Fruit fly (Drosophila melanogaster) whole organism, embryonic: ENCODE results near the gene CG6051.
A peak's percentile ranks its signal among the peaks of the same experiment; 100 is the strongest.

ENCODE experiments used
- Antp ChIP-seq: fragments of 200-800 bp; sonication (Bioruptor generic); optimal IDR thresholded peaks from 3 replicates; lab custom pipeline; 2016; ENCODE audit warnings: missing biosample characterization, missing genetic modification characterization
- CG10462 ChIP-seq: fragments of 200-800 bp; sonication (Bioruptor generic); optimal IDR thresholded peaks from 2 replicates; lab custom pipeline; 2016; ENCODE audit warnings: missing biosample characterization, missing genetic modification characterization
- CG11085 ChIP-seq: fragments of 200-800 bp; sonication (Bioruptor generic); IDR thresholded peaks from 2 replicates; pipeline ENCODE4 v1.3.6; 2022; ENCODE audit warnings: missing biosample characterization, missing genetic modification characterization
- CG11504 ChIP-seq: fragments of 200-800 bp; sonication (Bioruptor generic); optimal IDR thresholded peaks from 3 replicates; lab custom pipeline; 2019; ENCODE audit warnings: missing biosample characterization, mild to moderate bottlenecking, missing genetic modification characterization, moderate library complexity
- CG12769 ChIP-seq: fragments of 200-800 bp; sonication (Bioruptor generic); optimal IDR thresholded peaks from 2 replicates; lab custom pipeline; 2019; ENCODE audit warnings: missing biosample characterization, mild to moderate bottlenecking, missing genetic modification characterization, moderate library complexity
- CG12942 ChIP-seq: fragments of 200-800 bp; sonication (Bioruptor generic); optimal IDR thresholded peaks from 3 replicates; lab custom pipeline; 2016; ENCODE audit warnings: missing biosample characterization, missing genetic modification characterization
- CG13287 ChIP-seq: fragments of 200-800 bp; sonication (Bioruptor generic); IDR thresholded peaks from 2 replicates; pipeline ENCODE4 v1.3.6; 2022; ENCODE audit warnings: missing biosample characterization, missing genetic modification characterization; ENCODE audit not compliant: partially characterized antibody
- CG13775 ChIP-seq: fragments of 200-800 bp; sonication (Bioruptor generic); optimal IDR thresholded peaks from 3 replicates; lab custom pipeline; 2017; ENCODE audit warnings: missing biosample characterization, mild to moderate bottlenecking, missing genetic modification characterization
- CG1602 ChIP-seq: fragments of 200-800 bp; sonication (Bioruptor generic); optimal IDR thresholded peaks from 3 replicates; lab custom pipeline; 2016; ENCODE audit warnings: missing biosample characterization, missing genetic modification characterization
- CG16863 ChIP-seq: fragments of 200-800 bp; sonication (Bioruptor generic); optimal IDR thresholded peaks from 3 replicates; lab custom pipeline; 2016; ENCODE audit warnings: missing biosample characterization, missing genetic modification characterization
- CG17612 ChIP-seq: fragments of 200-800 bp; sonication (Bioruptor generic); IDR thresholded peaks from 2 replicates; pipeline ENCODE4 v1.3.6; 2022; ENCODE audit warnings: missing biosample characterization, missing genetic modification characterization
- CG3847 ChIP-seq: fragments of 200-800 bp; sonication (Bioruptor generic); IDR thresholded peaks from 2 replicates; pipeline ENCODE4 v1.3.6; 2022; ENCODE audit warnings: missing biosample characterization, missing genetic modification characterization
- CG4617 ChIP-seq: fragments of 200-800 bp; sonication (Bioruptor generic); optimal IDR thresholded peaks from 3 replicates; lab custom pipeline; 2016; ENCODE audit warnings: missing biosample characterization, missing genetic modification characterization, borderline replicate concordance
- CG6654 ChIP-seq: fragments of 200-800 bp; sonication (Bioruptor generic); optimal IDR thresholded peaks from 2 replicates; lab custom pipeline; 2017; ENCODE audit warnings: missing biosample characterization, mild to moderate bottlenecking, missing genetic modification characterization
- CG6765 ChIP-seq: fragments of 200-800 bp; sonication (Bioruptor generic); optimal IDR thresholded peaks from 3 replicates; lab custom pipeline; 2017; ENCODE audit warnings: missing biosample characterization, mild to moderate bottlenecking, missing genetic modification characterization
- CG7928 ChIP-seq: fragments of 200-800 bp; sonication (Bioruptor generic); optimal IDR thresholded peaks from 2 replicates; lab custom pipeline; 2017; ENCODE audit warnings: missing biosample characterization, mild to moderate bottlenecking, missing genetic modification characterization
- CG9437 ChIP-seq: fragments of 200-800 bp; sonication (Bioruptor generic); optimal IDR thresholded peaks from 2 replicates; lab custom pipeline; 2018; ENCODE audit warnings: missing biosample characterization, mild to moderate bottlenecking, missing genetic modification characterization
- CG9727 ChIP-seq: fragments of 200-800 bp; sonication (Bioruptor generic); optimal IDR thresholded peaks from 3 replicates; lab custom pipeline; 2017; ENCODE audit warnings: missing biosample characterization, mild to moderate bottlenecking, missing genetic modification characterization
- CG9932 ChIP-seq: fragments of 200-800 bp; sonication (Bioruptor generic); IDR thresholded peaks from 2 replicates; pipeline ENCODE4 v1.3.6; 2022; ENCODE audit warnings: missing biosample characterization, missing genetic modification characterization
- CkIIα-i1 ChIP-seq: fragments of 200-800 bp; sonication (Bioruptor generic); IDR thresholded peaks from 2 replicates; pipeline ENCODE4 v1.3.6; 2022; ENCODE audit warnings: missing biosample characterization, missing genetic modification characterization
- D19A ChIP-seq: fragments of 200-800 bp; optimal IDR thresholded peaks from 3 replicates; lab custom pipeline; 2019; ENCODE audit warnings: missing biosample characterization, mild to moderate bottlenecking, missing genetic modification characterization, moderate library complexity
- Dref ChIP-seq: fragments of 200-800 bp; sonication (Bioruptor generic); IDR thresholded peaks from 2 replicates; pipeline ENCODE4 v1.3.6; 2022; ENCODE audit warnings: missing biosample characterization, missing genetic modification characterization
- E2f2 ChIP-seq: fragments of 200-800 bp; sonication (Bioruptor generic); IDR thresholded peaks from 2 replicates; pipeline ENCODE4 v1.3.6; 2022; ENCODE audit warnings: missing biosample characterization, missing genetic modification characterization
- ERR ChIP-seq: fragments of 200-800 bp; sonication (Bioruptor generic); optimal IDR thresholded peaks from 2 replicates; lab custom pipeline; 2016; ENCODE audit warnings: missing biosample characterization, missing genetic modification characterization
- Ets97D ChIP-seq: fragments of 200-800 bp; sonication (Bioruptor generic); optimal IDR thresholded peaks from 3 replicates; lab custom pipeline; 2016; ENCODE audit warnings: missing biosample characterization, missing genetic modification characterization
- HLH4C ChIP-seq: fragments of 200-800 bp; sonication (Bioruptor generic); IDR thresholded peaks from 3 replicates; pipeline ENCODE4 v1.3.6; 2022; ENCODE audit warnings: missing biosample characterization, missing genetic modification characterization; ENCODE audit not compliant: partially characterized antibody
- Hr39 ChIP-seq: fragments of >200 bp; optimal IDR thresholded peaks from 2 replicates; lab custom pipeline; 2017
- Jarid2 ChIP-seq: fragments of 200-800 bp; sonication (Bioruptor generic); optimal IDR thresholded peaks from 3 replicates; lab custom pipeline; 2017; ENCODE audit warnings: mild to moderate bottlenecking, missing biosample characterization, missing genetic modification reagents, missing genetic modification characterization
- Meics ChIP-seq: fragments of 200-800 bp; sonication (Bioruptor generic); optimal IDR thresholded peaks from 2 replicates; lab custom pipeline; 2017; ENCODE audit warnings: missing biosample characterization, mild to moderate bottlenecking, missing genetic modification characterization
- Oli ChIP-seq: fragments of 200-800 bp; sonication (Bioruptor generic); optimal IDR thresholded peaks from 2 replicates; lab custom pipeline; 2018; ENCODE audit warnings: missing biosample characterization, mild to moderate bottlenecking, missing genetic modification characterization, moderate library complexity
- Optix ChIP-seq: fragments of 200-800 bp; sonication (Bioruptor generic); IDR thresholded peaks from 3 replicates; pipeline ENCODE4 v1.3.6; 2022; ENCODE audit warnings: missing biosample characterization, missing genetic modification characterization
- Sox100B ChIP-seq: fragments of 200-800 bp; sonication (Bioruptor generic); optimal IDR thresholded peaks from 3 replicates; lab custom pipeline; 2018; ENCODE audit warnings: missing biosample characterization, mild to moderate bottlenecking, missing genetic modification characterization
- Sox102F ChIP-seq: fragments of 200-800 bp; sonication (Bioruptor generic); optimal IDR thresholded peaks from 2 replicates; lab custom pipeline; 2018; ENCODE audit warnings: missing biosample characterization, mild to moderate bottlenecking, missing genetic modification characterization, moderate library complexity
- ara ChIP-seq: fragments of 200-800 bp; sonication (Bioruptor generic); IDR thresholded peaks from 2 replicates; pipeline ENCODE4 v1.3.6; 2022; ENCODE audit warnings: missing biosample characterization, missing genetic modification characterization
- az2 ChIP-seq: fragments of 200-800 bp; sonication (Bioruptor generic); optimal IDR thresholded peaks from 3 replicates; lab custom pipeline; 2016; ENCODE audit warnings: missing biosample characterization, missing genetic modification characterization
- bowl ChIP-seq: fragments of 200-800 bp; sonication (Bioruptor generic); IDR thresholded peaks from 2 replicates; pipeline ENCODE4 v1.3.6; 2022; ENCODE audit warnings: missing biosample characterization, missing genetic modification characterization
- cad ChIP-seq: fragments of >200 bp; optimal IDR thresholded peaks from 2 replicates; lab custom pipeline; 2017; ENCODE audit warnings: missing biosample characterization, missing genetic modification characterization
- chm ChIP-seq: fragments of 200-800 bp; sonication (Bioruptor generic); IDR thresholded peaks from 2 replicates; pipeline ENCODE4 v1.3.6; 2022; ENCODE audit warnings: missing biosample characterization, missing genetic modification characterization
- dati ChIP-seq: fragments of 200-800 bp; sonication (Bioruptor generic); IDR thresholded peaks from 2 replicates; pipeline ENCODE4 v1.3.6; 2022; ENCODE audit warnings: missing biosample characterization, missing genetic modification characterization
- grn ChIP-seq: fragments of 200-800 bp; sonication (Bioruptor generic); optimal IDR thresholded peaks from 3 replicates; lab custom pipeline; 2017; ENCODE audit warnings: missing biosample characterization, missing genetic modification characterization
- gsb ChIP-seq: fragments of 200-800 bp; sonication (Bioruptor generic); IDR thresholded peaks from 2 replicates; pipeline ENCODE4 v1.3.6; 2022; ENCODE audit warnings: missing biosample characterization, missing genetic modification characterization
- insv ChIP-seq, 2 experiments: fragments of 200-800 bp; sonication (Bioruptor generic); optimal IDR thresholded peaks; 3 replicates each; lab custom pipeline; 2016 to 2018; ENCODE audit warnings: missing biosample characterization in 2 of 2, missing genetic modification characterization in 2 of 2
- jigr1 ChIP-seq: fragments of 200-800 bp; sonication (Bioruptor generic); IDR thresholded peaks from 3 replicates; pipeline ENCODE4 v1.3.6; 2022; ENCODE audit warnings: missing biosample characterization, missing genetic modification characterization
- klu ChIP-seq: fragments of 200-800 bp; sonication (Bioruptor generic); IDR thresholded peaks from 2 replicates; pipeline ENCODE4 v1.3.6; 2022; ENCODE audit warnings: missing biosample characterization, missing genetic modification characterization
- maf-S ChIP-seq: fragments of 200-800 bp; sonication (Bioruptor generic); optimal IDR thresholded peaks from 2 replicates; lab custom pipeline; 2016; ENCODE audit warnings: missing biosample characterization, missing genetic modification characterization
- mam ChIP-seq: fragments of 200-800 bp; sonication (Bioruptor generic); optimal IDR thresholded peaks from 3 replicates; lab custom pipeline; 2016; ENCODE audit warnings: missing biosample characterization, missing genetic modification characterization
- mirr ChIP-seq: fragments of 200-800 bp; sonication (Bioruptor generic); optimal IDR thresholded peaks from 3 replicates; lab custom pipeline; 2018; ENCODE audit warnings: missing biosample characterization, mild to moderate bottlenecking, missing genetic modification characterization
- pzg ChIP-seq: fragments of 200-800 bp; sonication (Bioruptor generic); optimal IDR thresholded peaks from 3 replicates; lab custom pipeline; 2018; ENCODE audit warnings: missing biosample characterization, mild to moderate bottlenecking, missing genetic modification characterization, moderate library complexity
- sr ChIP-seq: fragments of 200-800 bp; sonication (Bioruptor generic); IDR thresholded peaks from 3 replicates; pipeline ENCODE4 v1.3.6; 2022; ENCODE audit warnings: missing biosample characterization, missing genetic modification characterization
- sug ChIP-seq: fragments of 200-800 bp; optimal IDR thresholded peaks from 2 replicates; lab custom pipeline; 2019; ENCODE audit warnings: missing biosample characterization, mild to moderate bottlenecking, missing genetic modification characterization, moderate library complexity
- yki ChIP-seq: fragments of >200 bp; optimal IDR thresholded peaks from 3 replicates; lab custom pipeline; 2018

Gene CG6051

DNA sequence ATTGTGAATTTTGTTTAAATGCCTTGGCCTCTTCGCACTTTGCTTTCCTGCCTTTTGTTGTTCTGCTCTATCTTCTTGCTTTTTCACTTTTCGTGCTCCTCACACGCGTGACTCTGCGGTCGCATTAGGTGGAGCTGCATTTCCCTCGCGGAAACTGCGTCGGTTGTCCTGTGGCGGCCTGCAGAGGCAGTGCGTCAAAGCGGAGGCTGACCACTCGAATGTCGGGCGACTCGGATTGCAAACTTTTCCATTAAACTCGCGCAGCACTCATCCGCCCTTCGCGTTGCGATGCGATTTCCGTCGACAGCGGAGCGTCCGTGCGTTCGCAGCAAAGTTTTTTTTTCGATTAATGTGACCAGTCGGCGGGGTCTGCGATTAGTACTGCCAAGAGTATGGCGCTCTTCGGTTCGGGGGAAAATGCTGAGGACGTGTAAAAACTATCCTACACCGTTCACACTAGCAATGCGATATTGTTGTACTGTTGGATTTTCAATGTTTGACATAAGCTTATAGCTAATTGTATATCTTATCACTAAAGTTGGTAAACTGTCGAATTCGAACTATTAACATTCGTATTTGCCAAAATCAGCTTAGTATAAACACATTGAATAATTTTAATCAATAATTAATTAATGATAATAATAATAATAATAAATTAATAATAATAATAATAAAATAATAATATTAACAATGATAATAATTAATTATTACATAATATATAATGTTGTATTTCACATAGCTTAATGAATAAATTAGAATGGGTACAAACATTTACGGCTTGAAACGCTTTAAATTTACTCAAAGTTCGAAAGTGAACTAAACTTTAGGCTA is at the start of gene CG6051 (continued):
- TF ChIP-seq ERR (GFP tag; lab: Kevin White, UChicago) (no peak), yki (lab: Kevin White, UChicago) (no peak), dati (no peak), CG9932 (GFP tag; lab: Robert Waterston, UW) (no peak), CG6765 (peak; percentile 63), CG1602 (peak; percentile 45), CG11504 (peak; percentile 67), CG3847 (no peak), az2 (GFP tag; lab: Kevin White, UChicago) (peak; percentile 51), CG11085 (GFP tag; lab: Robert Waterston, UW) (no peak), CG7928 (peak; percentile 35), gsb (no peak), jigr1 (GFP tag; lab: Robert Waterston, UW) (no peak), CG17612 (GFP tag; lab: Robert Waterston, UW) (no peak), D19A (tag; lab: Kevin White, UChicago) (peak; percentile 33), HLH4C (GFP tag; lab: Robert Waterston, UW) (no peak), Meics (no peak), chm (no peak), E2f2 (GFP tag; lab: Robert Waterston, UW) (no peak), CG6654 (GFP tag; lab: Kevin White, UChicago) (no peak), Antp (peak; percentile 52), Oli (tag; lab: Kevin White, UChicago) (peak; percentile 25), CG13287 (GFP tag; lab: Robert Waterston, UW) (no peak), CG12769 (tag; lab: Kevin White, UChicago) (peak; percentile 47), insv (GFP tag; optimal IDR thresholded peaks at IDR 0.05; lab: Kevin White, UChicago) (no peak), CG9727 (GFP tag; lab: Kevin White, UChicago) (peak; percentile 30), ara (GFP tag; lab: Robert Waterston, UW) (no peak), mam (GFP tag; lab: Kevin White, UChicago) (peak; percentile 63), CG16863 (GFP tag; lab: Kevin White, UChicago) (peak; percentile 55), bowl (GFP tag; lab: Robert Waterston, UW) (no peak), CG10462 (GFP tag; lab: Kevin White, UChicago) (no peak), grn (GFP tag; lab: Kevin White, UChicago) (no peak), sug (peak; percentile 46), CG4617 (GFP tag; lab: Kevin White, UChicago) (peak; percentile 33), sr (no peak), Sox102F (GFP tag; lab: Kevin White, UChicago) (peak; percentile 57), Hr39 (lab: Kevin White, UChicago) (no peak), Sox100B (GFP tag; lab: Kevin White, UChicago) (peak; percentile 13), CkIIα-i1 (GFP tag; lab: Robert Waterston, UW) (no peak), klu (no peak), Ets97D (GFP tag; lab: Kevin White, UChicago) (peak; percentile 53), pzg (GFP tag; lab: Kevin White, UChicago) (peak; percentile 53), Jarid2 (GFP tag; lab: Kevin White, UChicago) (peak; percentile 94), cad (no peak), CG12942 (GFP tag; lab: Kevin White, UChicago) (peak; percentile 13), Optix (GFP tag; lab: Robert Waterston, UW) (no peak), maf-S (no peak), CG13775 (GFP tag; lab: Kevin White, UChicago) (peak; percentile 49), mirr (peak; percentile 46), CG9437 (GFP tag; lab: Kevin White, UChicago) (peak; percentile 44), Dref (GFP tag; lab: Robert Waterston, UW) (no peak)
